Fruit fly (Drosophila melanogaster) whole organism, embryonic: ENCODE measurements around the gene CG11679.

Source experiments
- Aef1 ChIP-seq: fragments of 200-800 bp; sonication (Bioruptor generic); IDR thresholded peaks from 3 replicates; pipeline ENCODE4 v1.3.6; 2022; ENCODE audit warnings: missing biosample characterization, missing genetic modification characterization
- CG10959 ChIP-seq: fragments of 200-800 bp; sonication (Bioruptor generic); IDR thresholded peaks from 2 replicates; pipeline ENCODE4 v1.3.6; 2022; ENCODE audit warnings: missing biosample characterization, missing genetic modification characterization
- CG11398 ChIP-seq: fragments of 200-800 bp; sonication (Bioruptor generic); optimal IDR thresholded peaks from 2 replicates; lab custom pipeline; 2016; ENCODE audit warnings: missing biosample characterization, missing genetic modification characterization
- CG13296 ChIP-seq: fragments of 200-800 bp; sonication (Bioruptor generic); optimal IDR thresholded peaks from 3 replicates; lab custom pipeline; 2018; ENCODE audit warnings: missing biosample characterization, mild to moderate bottlenecking, missing genetic modification characterization
- CG14710 ChIP-seq: fragments of 200-800 bp; sonication (Bioruptor generic); optimal IDR thresholded peaks from 3 replicates; lab custom pipeline; 2019; ENCODE audit warnings: missing biosample characterization, mild to moderate bottlenecking, missing genetic modification characterization, moderate library complexity
- CG14860 ChIP-seq: fragments of 200-800 bp; sonication (Bioruptor generic); IDR thresholded peaks from 3 replicates; pipeline ENCODE4 v1.3.6; 2022; ENCODE audit warnings: missing biosample characterization, missing genetic modification characterization; ENCODE audit not compliant: partially characterized antibody
- CG15514 ChIP-seq: fragments of 200-800 bp; sonication (Bioruptor generic); optimal IDR thresholded peaks from 3 replicates; lab custom pipeline; 2017; ENCODE audit warnings: missing biosample characterization, missing genetic modification characterization, mild to moderate bottlenecking, moderate library complexity, missing genetic modification reagents
- CG1792 ChIP-seq: fragments of 200-800 bp; sonication (Bioruptor generic); optimal IDR thresholded peaks from 2 replicates; lab custom pipeline; 2016; ENCODE audit warnings: missing biosample characterization, missing genetic modification characterization
- CG18599 ChIP-seq: fragments of 200-800 bp; sonication (Bioruptor generic); optimal IDR thresholded peaks from 3 replicates; lab custom pipeline; 2017; ENCODE audit warnings: missing biosample characterization, missing genetic modification characterization, mild to moderate bottlenecking, moderate library complexity, missing genetic modification reagents
- CG18764 ChIP-seq: fragments of 200-800 bp; sonication (Bioruptor generic); optimal IDR thresholded peaks from 3 replicates; lab custom pipeline; 2016; ENCODE audit warnings: missing biosample characterization, missing genetic modification characterization
- CG2199 ChIP-seq: fragments of 200-800 bp; sonication (Bioruptor generic); IDR thresholded peaks from 3 replicates; pipeline ENCODE4 v1.3.6; 2022; ENCODE audit warnings: missing biosample characterization, missing genetic modification characterization
- CG34422 ChIP-seq: fragments of 200-800 bp; sonication (Bioruptor generic); IDR thresholded peaks from 3 replicates; pipeline ENCODE4 v1.3.6; 2022; ENCODE audit warnings: missing biosample characterization, missing genetic modification characterization
- CG3847 ChIP-seq: fragments of 200-800 bp; sonication (Bioruptor generic); IDR thresholded peaks from 2 replicates; pipeline ENCODE4 v1.3.6; 2022; ENCODE audit warnings: missing biosample characterization, missing genetic modification characterization
- CG4328 ChIP-seq: fragments of 200-800 bp; sonication (Bioruptor generic); optimal IDR thresholded peaks from 3 replicates; lab custom pipeline; 2017; ENCODE audit warnings: missing biosample characterization, missing genetic modification reagents, missing genetic modification characterization
- CG6689 ChIP-seq: fragments of 200-800 bp; sonication (Bioruptor generic); IDR thresholded peaks from 2 replicates; pipeline ENCODE4 v1.3.6; 2022; ENCODE audit warnings: missing biosample characterization, missing genetic modification characterization
- CG7963 ChIP-seq: fragments of 200-800 bp; sonication (Bioruptor generic); IDR thresholded peaks from 3 replicates; pipeline ENCODE4 v1.3.6; 2022; ENCODE audit warnings: missing biosample characterization, missing genetic modification characterization; ENCODE audit not compliant: partially characterized antibody
- CG8089 ChIP-seq: fragments of 200-800 bp; sonication (Bioruptor generic); optimal IDR thresholded peaks from 3 replicates; lab custom pipeline; 2016; ENCODE audit warnings: missing biosample characterization, missing genetic modification characterization
- CG8359 ChIP-seq: fragments of 200-800 bp; sonication (Bioruptor generic); optimal IDR thresholded peaks from 2 replicates; lab custom pipeline; 2017; ENCODE audit warnings: missing biosample characterization, mild to moderate bottlenecking, missing genetic modification characterization, borderline replicate concordance
- CG8944 ChIP-seq: fragments of 200-800 bp; sonication (Bioruptor generic); optimal IDR thresholded peaks from 3 replicates; lab custom pipeline; 2016; ENCODE audit warnings: missing biosample characterization, missing genetic modification characterization
- CG9797 ChIP-seq: fragments of 200-800 bp; sonication (Bioruptor generic); optimal IDR thresholded peaks from 3 replicates; lab custom pipeline; 2018; ENCODE audit warnings: missing biosample characterization, mild to moderate bottlenecking, missing genetic modification characterization
- CTCF ChIP-seq: fragments of 200-800 bp; sonication (Bioruptor generic); optimal IDR thresholded peaks from 2 replicates; lab custom pipeline; 2017; ENCODE audit warnings: missing biosample characterization, mild to moderate bottlenecking, missing genetic modification characterization, moderate library complexity
- D19B ChIP-seq: fragments of 200-800 bp; sonication (Bioruptor generic); optimal IDR thresholded peaks from 2 replicates; lab custom pipeline; 2017; ENCODE audit warnings: missing biosample characterization, mild to moderate bottlenecking, missing genetic modification characterization
- Doc3 ChIP-seq: fragments of 200-800 bp; sonication (Bioruptor generic); IDR thresholded peaks from 3 replicates; pipeline ENCODE4 v1.3.6; 2022; ENCODE audit warnings: missing biosample characterization, missing genetic modification characterization; ENCODE audit not compliant: partially characterized antibody
- Fer1 ChIP-seq: fragments of 200-800 bp; sonication (Bioruptor generic); optimal IDR thresholded peaks from 2 replicates; lab custom pipeline; 2017; ENCODE audit warnings: missing biosample characterization, mild to moderate bottlenecking, missing genetic modification characterization
- Hr3 ChIP-seq: fragments of 200-800 bp; sonication (Bioruptor generic); optimal IDR thresholded peaks from 3 replicates; lab custom pipeline; 2016; ENCODE audit warnings: missing biosample characterization, missing genetic modification characterization
- Neu2 ChIP-seq: fragments of 200-800 bp; sonication (Bioruptor generic); optimal IDR thresholded peaks from 3 replicates; lab custom pipeline; 2016; ENCODE audit warnings: missing biosample characterization, missing genetic modification characterization, borderline replicate concordance
- Six4 ChIP-seq: fragments of 200-800 bp; sonication (Bioruptor generic); optimal IDR thresholded peaks from 2 replicates; lab custom pipeline; 2016; ENCODE audit warnings: missing biosample characterization, missing genetic modification characterization
- Sox100B ChIP-seq: fragments of 200-800 bp; sonication (Bioruptor generic); optimal IDR thresholded peaks from 3 replicates; lab custom pipeline; 2018; ENCODE audit warnings: missing biosample characterization, mild to moderate bottlenecking, missing genetic modification characterization
- YL-1 ChIP-seq: fragments of 200-800 bp; sonication (Bioruptor generic); optimal IDR thresholded peaks from 3 replicates; lab custom pipeline; 2017; ENCODE audit warnings: missing biosample characterization, mild to moderate bottlenecking, missing genetic modification characterization
- ash1 ChIP-seq: fragments of 200-800 bp; sonication (Bioruptor generic); optimal IDR thresholded peaks from 2 replicates; lab custom pipeline; 2018; ENCODE audit warnings: missing biosample characterization, mild to moderate bottlenecking, missing genetic modification characterization
- bbx ChIP-seq: fragments of 200-800 bp; sonication (Bioruptor generic); IDR thresholded peaks from 2 replicates; pipeline ENCODE4 v1.3.6; 2022; ENCODE audit warnings: missing biosample characterization, missing genetic modification characterization; ENCODE audit not compliant: partially characterized antibody
- bigmax ChIP-seq: fragments of 200-800 bp; sonication (Bioruptor generic); optimal IDR thresholded peaks from 2 replicates; lab custom pipeline; 2018; ENCODE audit warnings: missing biosample characterization, mild to moderate bottlenecking, missing genetic modification characterization
- cas ChIP-seq: fragments of 200-800 bp; sonication (Bioruptor generic); IDR thresholded peaks from 2 replicates; pipeline ENCODE4 v1.3.6; 2022; ENCODE audit warnings: missing biosample characterization, missing genetic modification characterization
- chinmo ChIP-seq: fragments of 200-800 bp; sonication (Bioruptor generic); IDR thresholded peaks from 4 replicates; pipeline ENCODE4 v1.3.6; 2022; ENCODE audit warnings: missing biosample characterization, missing genetic modification characterization; ENCODE audit not compliant: partially characterized antibody
- chm ChIP-seq: fragments of 200-800 bp; sonication (Bioruptor generic); IDR thresholded peaks from 2 replicates; pipeline ENCODE4 v1.3.6; 2022; ENCODE audit warnings: missing biosample characterization, missing genetic modification characterization
- corto ChIP-seq: fragments of 200-800 bp; sonication (Bioruptor generic); optimal IDR thresholded peaks from 2 replicates; lab custom pipeline; 2016; ENCODE audit warnings: missing biosample characterization, mild to moderate bottlenecking, missing genetic modification characterization, moderate library complexity
- crol ChIP-seq: fragments of 200-800 bp; sonication (Bioruptor generic); IDR thresholded peaks from 2 replicates; pipeline ENCODE4 v1.3.6; 2022; ENCODE audit warnings: missing biosample characterization, missing genetic modification characterization
- dmrt99B ChIP-seq: fragments of 200-800 bp; sonication (Bioruptor generic); optimal IDR thresholded peaks from 2 replicates; lab custom pipeline; 2018; ENCODE audit warnings: missing biosample characterization, mild to moderate bottlenecking, missing genetic modification characterization, moderate library complexity
- fu2 ChIP-seq: fragments of 200-800 bp; sonication (Bioruptor generic); optimal IDR thresholded peaks from 2 replicates; lab custom pipeline; 2016; ENCODE audit warnings: missing biosample characterization, missing genetic modification characterization
- gfzf ChIP-seq: fragments of 200-800 bp; sonication (Bioruptor generic); optimal IDR thresholded peaks from 2 replicates; lab custom pipeline; 2016; ENCODE audit warnings: missing biosample characterization, mild to moderate bottlenecking, missing genetic modification characterization, moderate library complexity
- grau ChIP-seq: fragments of 200-800 bp; optimal IDR thresholded peaks from 3 replicates; lab custom pipeline; 2019; ENCODE audit warnings: missing biosample characterization, mild to moderate bottlenecking, missing genetic modification characterization, moderate library complexity
- hb ChIP-seq: fragments of 200-800 bp; sonication (Bioruptor generic); IDR thresholded peaks from 3 replicates; pipeline ENCODE4 v1.3.6; 2022; ENCODE audit warnings: missing biosample characterization, missing genetic modification characterization; ENCODE audit not compliant: partially characterized antibody
- jing ChIP-seq: fragments of 200-800 bp; sonication (Bioruptor generic); optimal IDR thresholded peaks from 2 replicates; lab custom pipeline; 2018; ENCODE audit warnings: missing biosample characterization, mild to moderate bottlenecking, missing genetic modification characterization
- kni ChIP-seq: fragments of 200-800 bp; sonication (Bioruptor generic); optimal IDR thresholded peaks from 3 replicates; lab custom pipeline; 2017; ENCODE audit warnings: mild to moderate bottlenecking, missing biosample characterization, missing genetic modification reagents, missing genetic modification characterization
- org-1 ChIP-seq: fragments of 200-800 bp; sonication (Bioruptor generic); optimal IDR thresholded peaks from 2 replicates; lab custom pipeline; 2017; ENCODE audit warnings: missing biosample characterization, missing genetic modification characterization
- row ChIP-seq: fragments of 200-800 bp; sonication (Bioruptor generic); IDR thresholded peaks from 3 replicates; pipeline ENCODE4 v1.3.6; 2022; ENCODE audit warnings: missing biosample characterization, missing genetic modification characterization
- salm ChIP-seq: fragments of 200-800 bp; sonication (Bioruptor generic); optimal IDR thresholded peaks from 2 replicates; lab custom pipeline; 2018; ENCODE audit warnings: missing biosample characterization, mild to moderate bottlenecking, missing genetic modification characterization
- sim ChIP-seq: fragments of 200-800 bp; sonication (Bioruptor generic); IDR thresholded peaks from 2 replicates; pipeline ENCODE4 v1.3.6; 2022; ENCODE audit warnings: missing biosample characterization, missing genetic modification characterization
- tap ChIP-seq: fragments of 200-800 bp; optimal IDR thresholded peaks from 3 replicates; lab custom pipeline; 2019; ENCODE audit warnings: missing biosample characterization, mild to moderate bottlenecking, missing genetic modification characterization, moderate library complexity
- tio ChIP-seq: fragments of 200-800 bp; sonication (Bioruptor generic); optimal IDR thresholded peaks from 2 replicates; lab custom pipeline; 2017; ENCODE audit warnings: missing biosample characterization, missing genetic modification characterization, inconsistent platforms
- z ChIP-seq: fragments of 200-800 bp; sonication (Bioruptor generic); IDR thresholded peaks from 3 replicates; pipeline ENCODE4 v1.3.6; 2022; ENCODE audit warnings: missing biosample characterization, missing genetic modification characterization

The CG11679 gene

DNA sequence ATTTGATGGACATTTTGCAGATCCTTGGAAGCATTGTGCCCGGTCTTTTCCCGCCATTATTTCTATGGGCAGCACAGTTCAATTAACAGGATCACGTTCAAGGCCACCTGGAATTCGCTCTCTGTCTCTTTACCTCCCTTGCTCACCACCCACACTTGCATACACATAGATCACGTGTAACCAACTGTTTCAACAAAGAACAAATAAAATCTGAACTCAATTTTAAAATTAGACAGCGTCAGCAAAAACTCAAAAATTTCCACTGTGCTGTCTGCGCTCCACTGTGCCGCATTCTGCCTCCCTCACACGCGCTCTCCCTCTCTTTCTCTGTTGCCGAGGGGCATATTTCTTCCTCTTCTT lies 29.1 kb downstream of the CG11679 start (continued):
- TF ChIP-seq CG6689 (GFP tag; lab: Robert Waterston, UW) (0 out of 2 replicates have a peak, but pooled peaks have one; percentile 15), Sox100B (no peak), CG8944 (GFP tag; lab: Kevin White, UChicago) (no peak), D19B (no peak), CG9797 (GFP tag; lab: Kevin White, UChicago) (no peak), CG14710 (tag; lab: Kevin White, UChicago) (no peak), corto (GFP tag; lab: Kevin White, UChicago) (no peak), CG18764 (GFP tag; lab: Kevin White, UChicago) (no peak), Doc3 (no peak), Six4 (GFP tag; lab: Kevin White, UChicago) (no peak), CG18599 (GFP tag; lab: Kevin White, UChicago) (no peak), CG2199 (GFP tag; lab: Robert Waterston, UW) (0 out of 3 replicates have a peak, but pooled peaks have one; percentile 12), CG13296 (no peak), tap (tag; lab: Kevin White, UChicago) (no peak), row (GFP tag; lab: Robert Waterston, UW) (peak; percentile 60), CG15514 (no peak), jing (GFP tag; lab: Kevin White, UChicago) (no peak), CG7963 (no peak), kni (GFP tag; lab: Kevin White, UChicago) (no peak), chm (GFP tag; lab: Robert Waterston, UW) (no peak), z (GFP tag; lab: Robert Waterston, UW) (no peak), ash1 (GFP tag; lab: Kevin White, UChicago) (no peak), dmrt99B (no peak), CG8089 (GFP tag; lab: Kevin White, UChicago) (no peak), hb (GFP tag; lab: Robert Waterston, UW) (no peak), bbx (GFP tag; lab: Robert Waterston, UW) (no peak), CG11398 (GFP tag; lab: Kevin White, UChicago) (no peak), CG10959 (GFP tag; lab: Robert Waterston, UW) (no peak), CG14860 (GFP tag; lab: Robert Waterston, UW) (no peak), CG1792 (GFP tag; lab: Kevin White, UChicago) (no peak), grau (peak; percentile 14), crol (GFP tag; lab: Robert Waterston, UW) (peak; percentile 8; the same call in 1 of the 2 replicates), sim (no peak), CG34422 (GFP tag; lab: Robert Waterston, UW) (peak; percentile 42; the same call in 1 of the 3 replicates), fu2 (GFP tag; lab: Kevin White, UChicago) (no peak), Neu2 (GFP tag; lab: Kevin White, UChicago) (no peak), CTCF (GFP tag; lab: Kevin White, UChicago) (no peak), Aef1 (no peak), Fer1 (GFP tag; lab: Kevin White, UChicago) (peak; percentile 13), chinmo (GFP tag; lab: Robert Waterston, UW) (0 out of 4 replicates have a peak, but pooled peaks have one; percentile 8), Hr3 (GFP tag; lab: Kevin White, UChicago) (no peak), CG3847 (GFP tag; lab: Robert Waterston, UW) (0 out of 2 replicates have a peak, but pooled peaks have one; percentile 6), cas (GFP tag; lab: Robert Waterston, UW) (no peak), org-1 (GFP tag; lab: Kevin White, UChicago) (no peak), tio (no peak), bigmax (no peak), gfzf (GFP tag; lab: Kevin White, UChicago) (no peak), CG4328 (GFP tag; lab: Kevin White, UChicago) (no peak), CG8359 (GFP tag; lab: Kevin White, UChicago) (no peak), YL-1 (GFP tag; lab: Kevin White, UChicago) (no peak), salm (tag; lab: Kevin White, UChicago) (no peak)
